Worm (Caenorhabditis elegans) whole organism, young adult: ENCODE data around the gene Y57G11B.8.

Experiments
- T26A5.8 ChIP-seq: sonication (generic microtip); optimal IDR thresholded peaks from 2 replicates; lab custom pipeline; 2016; ENCODE audit warnings: missing genetic modification characterization, missing compliant biosample characterization
- ama-1 ChIP-seq, 3 experiments: fragments of 150-350 bp in 1 of 3; sonication (generic microtip) in 2 of 3; optimal IDR thresholded peaks; 2 replicates each; lab custom pipeline; 2014 to 2018; ENCODE audit warnings: missing biosample characterization in 2 of 3, missing genetic modification characterization in 2 of 3, missing genetic modification reagents in 2 of 3
- attf-6 ChIP-seq: fragments of 200-800 bp; sonication (Bioruptor generic); IDR thresholded peaks from 2 replicates; pipeline ENCODE4 v1.3.6; 2022; ENCODE audit warnings: missing genetic modification reagents, missing genetic modification characterization, missing compliant biosample characterization
- egrh-3 ChIP-seq: fragments of 200-800 bp; sonication (Bioruptor generic); IDR thresholded peaks from 2 replicates; pipeline ENCODE4 v1.3.6; 2022; ENCODE audit warnings: missing genetic modification reagents, missing genetic modification characterization, missing compliant biosample characterization
- zfh-2 ChIP-seq: fragments of 200-800 bp; sonication (Bioruptor generic); conservative IDR thresholded peaks from 2 replicates; pipeline ENCODE4 v1.3.6; 2022; ENCODE audit warnings: missing genetic modification reagents, missing genetic modification characterization, missing compliant biosample characterization

DNA sequence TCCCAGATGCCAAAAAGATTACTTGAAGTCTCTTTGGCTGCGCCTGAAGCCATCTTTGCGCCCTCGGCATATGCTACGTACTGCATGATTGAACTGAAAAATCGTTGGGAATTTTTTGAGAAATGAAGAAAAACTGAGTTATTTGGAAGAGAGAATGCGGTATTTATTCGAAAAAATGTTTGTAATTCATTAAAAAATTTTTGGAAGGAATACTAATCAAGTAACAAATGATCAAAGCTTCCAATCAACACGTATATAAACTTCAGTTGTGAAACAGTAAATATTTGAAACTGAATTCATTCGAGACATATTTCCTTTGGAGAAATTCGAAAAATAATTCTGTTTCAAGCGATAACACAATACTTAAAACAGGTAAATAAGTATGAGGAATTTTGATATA is 36.0 kb downstream of the Y57G11B.8 start, which contains the start of gene pals-29:
- TF ChIP-seq egrh-3 (GFP tag; lab: Robert Waterston, UW) = no peak
- no peak for TF ChIP-seq zfh-2 (GFP tag; lab: Robert Waterston, UW)
- no peak for TF ChIP-seq ama-1 (optimal IDR thresholded peaks at IDR 0.05; lab: Kevin White, UChicago)
- no peak for TF ChIP-seq ama-1 (GFP tag; optimal IDR thresholded peaks at IDR 0.05; lab: Kevin White, UChicago)
- no peak for TF ChIP-seq attf-6 (GFP tag; lab: Robert Waterston, UW)
- no peak for TF ChIP-seq T26A5.8
